Worm (Caenorhabditis elegans) whole organism, young adult: Measurements from ENCODE around the gene nlp-9.

Experiments used
- B0336.3 ChIP-seq: fragments of 200-800 bp; sonication (Bioruptor generic); IDR thresholded peaks from 2 replicates; pipeline ENCODE4 v1.3.6; 2022; ENCODE audit warnings: missing genetic modification characterization, missing compliant biosample characterization
- C17E4.6 ChIP-seq: fragments of 200-800 bp; sonication (Bioruptor generic); IDR thresholded peaks from 2 replicates; pipeline ENCODE4 v1.3.6; 2022; ENCODE audit warnings: missing genetic modification reagents, missing genetic modification characterization, missing compliant biosample characterization
- D2030.7 ChIP-seq: fragments of 200-800 bp; sonication (Bioruptor generic); IDR thresholded peaks from 2 replicates; pipeline ENCODE4 v1.3.6; 2022; ENCODE audit warnings: missing genetic modification reagents, missing genetic modification characterization, missing compliant biosample characterization
- F23B12.7 ChIP-seq: sonication (generic microtip); optimal IDR thresholded peaks from 2 replicates; lab custom pipeline; 2017; ENCODE audit warnings: missing genetic modification characterization, mild to moderate bottlenecking, missing compliant biosample characterization, antibody characterized with exemption, moderate library complexity; ENCODE audit not compliant: insufficient read depth
- F33H1.4 ChIP-seq: fragments of 200-800 bp; sonication (Bioruptor generic); IDR thresholded peaks from 2 replicates; pipeline ENCODE4 v1.3.6; 2022; ENCODE audit warnings: missing genetic modification reagents, missing genetic modification characterization, missing compliant biosample characterization
- F37B4.10 ChIP-seq: fragments of 200-800 bp; sonication (Bioruptor generic); IDR thresholded peaks from 2 replicates; pipeline ENCODE4 v1.3.6; 2022; ENCODE audit warnings: missing genetic modification characterization, missing compliant biosample characterization
- F39B2.1 ChIP-seq: fragments of 200-800 bp; sonication (Bioruptor generic); IDR thresholded peaks from 2 replicates; pipeline ENCODE4 v1.3.6; 2022; ENCODE audit warnings: missing genetic modification reagents, missing genetic modification characterization, missing compliant biosample characterization
- F55B11.4 ChIP-seq: sonication (generic microtip); optimal IDR thresholded peaks from 2 replicates; lab custom pipeline; 2016; ENCODE audit warnings: missing compliant biosample characterization, missing genetic modification characterization, borderline replicate concordance; ENCODE audit not compliant: insufficient read depth
- F57C9.4 ChIP-seq: sonication (generic microtip); optimal IDR thresholded peaks from 2 replicates; lab custom pipeline; 2017; ENCODE audit warnings: mild to moderate bottlenecking, missing genetic modification characterization, missing compliant biosample characterization
- K11D2.4 ChIP-seq: fragments of 200-800 bp; sonication (Bioruptor generic); IDR thresholded peaks from 2 replicates; pipeline ENCODE4 v1.3.6; 2022; ENCODE audit warnings: missing genetic modification reagents, missing genetic modification characterization, missing compliant biosample characterization
- T07F8.4 ChIP-seq: sonication (generic microtip); optimal IDR thresholded peaks from 2 replicates; lab custom pipeline; 2016; ENCODE audit warnings: mild to moderate bottlenecking, missing genetic modification characterization, moderate library complexity, missing compliant biosample characterization
- Y95B8A.8 ChIP-seq: fragments of 200-800 bp; sonication (Bioruptor generic); IDR thresholded peaks from 2 replicates; pipeline ENCODE4 v1.3.6; 2022; ENCODE audit warnings: missing genetic modification reagents, missing genetic modification characterization, missing compliant biosample characterization
- akir-1 ChIP-seq: fragments of 200-800 bp; sonication (Bioruptor generic); optimal IDR thresholded peaks from 2 replicates; lab custom pipeline; 2018; ENCODE audit warnings: mild to moderate bottlenecking, missing genetic modification characterization, moderate library complexity, missing compliant biosample characterization
- ama-1 ChIP-seq, 3 experiments: fragments of 150-350 bp in 1 of 3; sonication (generic microtip) in 2 of 3; optimal IDR thresholded peaks; 2 replicates each; lab custom pipeline; 2014 to 2018; ENCODE audit warnings: missing biosample characterization in 2 of 3, missing genetic modification characterization in 2 of 3, missing genetic modification reagents in 2 of 3
- aptf-2 ChIP-seq: fragments of 200-800 bp; sonication (Bioruptor generic); conservative IDR thresholded peaks from 2 replicates; pipeline ENCODE4 v1.3.6; 2022; ENCODE audit warnings: missing genetic modification reagents, missing genetic modification characterization, missing compliant biosample characterization
- attf-5 ChIP-seq: fragments of 200-800 bp; sonication (Bioruptor generic); optimal IDR thresholded peaks from 2 replicates; lab custom pipeline; 2018; ENCODE audit warnings: mild to moderate bottlenecking, missing genetic modification characterization, missing compliant biosample characterization
- attf-6 ChIP-seq: fragments of 200-800 bp; sonication (Bioruptor generic); IDR thresholded peaks from 2 replicates; pipeline ENCODE4 v1.3.6; 2022; ENCODE audit warnings: missing genetic modification reagents, missing genetic modification characterization, missing compliant biosample characterization
- ceh-27 ChIP-seq: fragments of 200-800 bp; sonication (Bioruptor generic); optimal IDR thresholded peaks from 2 replicates; lab custom pipeline; 2018; ENCODE audit warnings: mild to moderate bottlenecking, missing genetic modification characterization, moderate library complexity, missing compliant biosample characterization
- ceh-40 ChIP-seq: fragments of 200-800 bp; sonication (Bioruptor generic); IDR thresholded peaks from 2 replicates; pipeline ENCODE4 v1.3.6; 2022; ENCODE audit warnings: missing genetic modification characterization, missing compliant biosample characterization
- ceh-91 ChIP-seq: fragments of 200-800 bp; sonication (Bioruptor generic); IDR thresholded peaks from 2 replicates; pipeline ENCODE4 v1.3.6; 2022; ENCODE audit warnings: missing genetic modification reagents, missing genetic modification characterization, missing compliant biosample characterization
- ets-4 ChIP-seq: fragments of 200-800 bp; sonication (Bioruptor generic); optimal IDR thresholded peaks from 2 replicates; lab custom pipeline; 2018; ENCODE audit warnings: mild to moderate bottlenecking, missing genetic modification characterization, missing compliant biosample characterization
- hlh-26 ChIP-seq: fragments of 200-800 bp; sonication (Bioruptor generic); conservative IDR thresholded peaks from 2 replicates; pipeline ENCODE4 v1.3.6; 2022; ENCODE audit warnings: missing genetic modification reagents, missing genetic modification characterization, missing compliant biosample characterization
- hmg-1.2 ChIP-seq: fragments of 200-800 bp; sonication (Bioruptor generic); IDR thresholded peaks from 2 replicates; pipeline ENCODE4 v1.3.6; 2022; ENCODE audit warnings: missing genetic modification reagents, missing genetic modification characterization, missing compliant biosample characterization
- hrde-1 ChIP-seq: sonication (generic microtip); optimal IDR thresholded peaks from 2 replicates; lab custom pipeline; 2016; ENCODE audit warnings: missing genetic modification characterization, mild to moderate bottlenecking, missing compliant biosample characterization, moderate library complexity, missing genotype, missing genetic modification reagents, borderline replicate concordance
- let-607 ChIP-seq, 2 experiments: fragments of 200-800 bp in 1 of 2; sonication (Bioruptor generic) in 1 of 2; sonication (generic microtip) in 1 of 2; optimal IDR thresholded peaks; 2 replicates each; lab custom pipeline; 2016 to 2018; ENCODE audit warnings: mild to moderate bottlenecking in 2 of 2, missing compliant biosample characterization in 2 of 2, missing genetic modification characterization in 2 of 2, moderate library complexity in 2 of 2, missing genotype in 1 of 2
- lin-35 ChIP-seq, 3 experiments: fragments of 150-350 bp in 2 of 3; sonication (generic microtip) in 1 of 3; optimal IDR thresholded peaks; 2 replicates each; lab custom pipeline; 2014 to 2018; ENCODE audit warnings: missing biosample characterization in 3 of 3, missing genetic modification characterization in 3 of 3, missing genetic modification reagents in 3 of 3
- lsl-1 ChIP-seq: fragments of 200-800 bp; sonication (Bioruptor generic); optimal IDR thresholded peaks from 2 replicates; lab custom pipeline; 2018; ENCODE audit warnings: mild to moderate bottlenecking, missing genetic modification characterization, moderate library complexity, missing compliant biosample characterization
- madf-3 ChIP-seq: fragments of 200-800 bp; sonication (Bioruptor generic); IDR thresholded peaks from 2 replicates; pipeline ENCODE4 v1.3.6; 2022; ENCODE audit warnings: missing genetic modification reagents, missing genetic modification characterization, missing compliant biosample characterization
- madf-6 ChIP-seq: fragments of 200-800 bp; sonication (Bioruptor generic); IDR thresholded peaks from 2 replicates; pipeline ENCODE4 v1.3.6; 2022; ENCODE audit warnings: missing genetic modification reagents, missing genetic modification characterization, missing compliant biosample characterization
- mes-4 ChIP-seq: sonication (generic microtip); optimal IDR thresholded peaks from 2 replicates; lab custom pipeline; 2016; ENCODE audit warnings: missing genotype, missing genetic modification characterization, missing compliant biosample characterization
- nfyb-1 ChIP-seq: fragments of 200-800 bp; sonication (Bioruptor generic); IDR thresholded peaks from 2 replicates; pipeline ENCODE4 v1.3.6; 2022; ENCODE audit warnings: missing genetic modification reagents, missing genetic modification characterization, missing compliant biosample characterization
- rec-8 ChIP-seq, 2 experiments: sonication (generic microtip); optimal IDR thresholded peaks; 2 replicates each; lab custom pipeline; 2016; ENCODE audit warnings: mild to moderate bottlenecking in 2 of 2, missing genetic modification characterization in 2 of 2, missing genetic modification reagents in 2 of 2, missing genotype in 2 of 2, missing biosample characterization in 1 of 2, missing compliant biosample characterization in 1 of 2, moderate library complexity in 1 of 2
- unc-130 ChIP-seq: sonication (generic microtip); optimal IDR thresholded peaks from 2 replicates; lab custom pipeline; 2016; ENCODE audit warnings: missing genetic modification reagents, missing genetic modification characterization, missing compliant biosample characterization
- xnd-1 ChIP-seq: sonication (generic microtip); optimal IDR thresholded peaks from 2 replicates; lab custom pipeline; 2016; ENCODE audit warnings: missing genotype, missing genetic modification reagents, missing genetic modification characterization, missing compliant biosample characterization
- zfh-2 ChIP-seq: fragments of 200-800 bp; sonication (Bioruptor generic); conservative IDR thresholded peaks from 2 replicates; pipeline ENCODE4 v1.3.6; 2022; ENCODE audit warnings: missing genetic modification reagents, missing genetic modification characterization, missing compliant biosample characterization
- ztf-18 ChIP-seq: sonication (generic microtip); optimal IDR thresholded peaks from 2 replicates; lab custom pipeline; 2016; ENCODE audit warnings: missing genotype, mild to moderate bottlenecking, missing genetic modification characterization, missing compliant biosample characterization
- ztf-26 ChIP-seq: sonication (generic microtip); optimal IDR thresholded peaks from 2 replicates; lab custom pipeline; 2017; ENCODE audit warnings: missing genetic modification characterization, missing compliant biosample characterization
- ztf-28 ChIP-seq: fragments of 200-800 bp; sonication (Bioruptor generic); IDR thresholded peaks from 2 replicates; pipeline ENCODE4 v1.3.6; 2022; ENCODE audit warnings: missing genetic modification reagents, missing genetic modification characterization, missing compliant biosample characterization

Gene nlp-9

ce11 chrV:4194587-4195211 is 24.7 kb upstream of the nlp-9 start, which contains the start of gene Y45G5AM.9 (continued):
- peak; percentile 94 for TF ChIP-seq ztf-18
- peak in 1 of 2 experiments; percentile 8 for TF ChIP-seq let-607 (tag; optimal IDR thresholded peaks at IDR 0.05; lab: Kevin White, UChicago)
- TF ChIP-seq ztf-26 (tag; lab: Kevin White, UChicago), result peak; percentile 29
- no peak for TF ChIP-seq hlh-26 (GFP tag; lab: Robert Waterston, UW)
- TF ChIP-seq zfh-2 (GFP tag; lab: Robert Waterston, UW), result peak; percentile 93
- TF ChIP-seq nfyb-1, result peak; percentile 60
- peak; percentile 47; the same call in 1 of the 2 replicates for TF ChIP-seq hmg-1.2 (GFP tag; lab: Robert Waterston, UW)
- no peak for TF ChIP-seq T07F8.4 (tag; lab: Kevin White, UChicago)
- TF ChIP-seq attf-6 (GFP tag; lab: Robert Waterston, UW), result no peak
- TF ChIP-seq hrde-1 (tag; lab: Kevin White, UChicago), result no peak
- peak in 1 of 3 experiments; percentile 74 for TF ChIP-seq lin-35 (GFP tag; optimal IDR thresholded peaks at IDR 0.05; lab: Kevin White, UChicago)
- TF ChIP-seq K11D2.4 (GFP tag; lab: Robert Waterston, UW), result peak; percentile 44; the same call in 1 of the 2 replicates
- peak; percentile 79 for TF ChIP-seq attf-5 (GFP tag; lab: Kevin White, UChicago)

- TF ChIP-seq F57C9.4 (no peak), F55B11.4 (no peak), F37B4.10 (no peak), ets-4 (GFP tag; lab: Kevin White, UChicago) (no peak), madf-3 (GFP tag; lab: Robert Waterston, UW) (no peak), ceh-27 (GFP tag; lab: Kevin White, UChicago) (no peak), lsl-1 (GFP tag; lab: Kevin White, UChicago) (peak; percentile 90), Y95B8A.8 (no peak), ceh-91 (GFP tag; lab: Robert Waterston, UW) (0 out of 2 replicates have a peak, but pooled peaks have one; percentile 10), F33H1.4 (GFP tag; lab: Robert Waterston, UW) (peak; percentile 86), aptf-2 (GFP tag; lab: Robert Waterston, UW) (no peak), unc-130 (no peak), hlh-26 (GFP tag; lab: Robert Waterston, UW) (no peak), mes-4 (no peak), B0336.3 (GFP tag; lab: Robert Waterston, UW) (no peak), D2030.7 (GFP tag; lab: Robert Waterston, UW) (peak; percentile 44; the same call in 1 of the 2 replicates), rec-8 (tag; optimal IDR thresholded peaks at IDR 0.05; lab: Kevin White, UChicago) (no peak), ama-1 (optimal IDR thresholded peaks at IDR 0.05; lab: Kevin White, UChicago) (no peak), ama-1 (GFP tag; optimal IDR thresholded peaks at IDR 0.05; lab: Kevin White, UChicago) (no peak), xnd-1 (tag; lab: Kevin White, UChicago) (peak; percentile 76), F39B2.1 (GFP tag; lab: Robert Waterston, UW) (no peak), F23B12.7 (tag; lab: Kevin White, UChicago) (no peak), ceh-40 (no peak), C17E4.6 (no peak), akir-1 (GFP tag; lab: Kevin White, UChicago) (no peak), ztf-28 (GFP tag; lab: Robert Waterston, UW) (no peak), K11D2.4 (GFP tag; lab: Robert Waterston, UW) (no peak), madf-6 (GFP tag; lab: Robert Waterston, UW) (peak; percentile 71)
- TF ChIP-seq, all 124 proteins: peak for 6
Observed at ce11 chrV:4195283-4195682, 24.2 kb upstream of the nlp-9 start, which contains the start of gene algn-5. Gene algn-5 (plus strand): TSS chrV:4195577.
